Worm (Caenorhabditis elegans): ENCODE data around the gene clec-175.

Gene clec-175

ce11 chrIV:4475362-4476086, 53.4 kb downstream of the clec-175 start:
- TF ChIP-seq pes-1 (GFP tag; IDR thresholded peaks at IDR 0.05) (no peak), ceh-36 (tag; optimal IDR thresholded peaks at IDR 0.05) (no peak), scrt-1 (GFP tag; IDR thresholded peaks at IDR 0.05) (no peak), tra-4 (tag; optimal IDR thresholded peaks at IDR 0.05) (no peak), B0310.2 (tag; optimal IDR thresholded peaks at IDR 0.05) (no peak), sea-1 (GFP tag; conservative IDR thresholded peaks at IDR 0.05) (no peak), hmg-4 (GFP tag; optimal IDR thresholded peaks at IDR 0.05) (no peak), F13C5.2 (tag; optimal IDR thresholded peaks at IDR 0.05) (no peak), ets-7 (tag; optimal IDR thresholded peaks at IDR 0.05) (no peak), ceh-13 (GFP tag; optimal IDR thresholded peaks at IDR 0.05) (no peak), ama-1 (optimal IDR thresholded peaks at IDR 0.05) (no peak), tbx-11 (GFP tag; IDR thresholded peaks at IDR 0.05) (no peak)

Measured in whole organism, early embryonic.